Worm (Caenorhabditis elegans) whole organism, late embryonic: ENCODE measurements around the gene F13E9.9.

ENCODE experiments used
- ceh-31 ChIP-seq: sonication (generic microtip); optimal IDR thresholded peaks from 2 replicates; lab custom pipeline; 2016; ENCODE audit warnings: missing genetic modification characterization, missing compliant biosample characterization
- ceh-48 ChIP-seq: sonication (generic microtip); optimal IDR thresholded peaks from 2 replicates; lab custom pipeline; 2016; ENCODE audit warnings: missing genetic modification characterization, inconsistent platforms, missing compliant biosample characterization
- ceh-9 ChIP-seq: sonication (generic microtip); optimal IDR thresholded peaks from 2 replicates; lab custom pipeline; 2016; ENCODE audit warnings: mild to moderate bottlenecking, missing genetic modification characterization, inconsistent platforms, missing compliant biosample characterization
- che-1 ChIP-seq: sonication (generic microtip); optimal IDR thresholded peaks from 2 replicates; lab custom pipeline; 2016; ENCODE audit warnings: mild to moderate bottlenecking, missing genetic modification characterization, missing compliant biosample characterization
- elt-2 ChIP-seq: sonication (generic microtip); optimal IDR thresholded peaks from 2 replicates; lab custom pipeline; 2016; ENCODE audit warnings: missing genetic modification reagents, missing genetic modification characterization, missing compliant biosample characterization
- mec-3 ChIP-seq: sonication (generic microtip); optimal IDR thresholded peaks from 2 replicates; lab custom pipeline; 2016; ENCODE audit warnings: borderline replicate concordance, missing genetic modification characterization, missing compliant biosample characterization
- pat-9 ChIP-seq: fragments of 200-800 bp; sonication (Bioruptor generic); optimal IDR thresholded peaks from 2 replicates; lab custom pipeline; 2018; ENCODE audit warnings: mild to moderate bottlenecking, missing genetic modification characterization, moderate library complexity, missing compliant biosample characterization
- pha-4 ChIP-seq: fragments of 150-350 bp; optimal IDR thresholded peaks from 2 replicates; lab custom pipeline; 2018; ENCODE audit warnings: missing biosample characterization, missing genetic modification reagents, missing genetic modification characterization
- pqm-1 ChIP-seq: sonication (generic microtip); optimal IDR thresholded peaks from 2 replicates; lab custom pipeline; 2016; ENCODE audit warnings: missing genetic modification characterization, missing compliant biosample characterization
- unc-3 ChIP-seq, 2 experiments: fragments of 200-800 bp in 1 of 2; sonication (Bioruptor generic) in 1 of 2; sonication (generic microtip) in 1 of 2; conservative IDR thresholded peaks in 1 of 2; optimal IDR thresholded peaks in 1 of 2; 2 replicates each; pipeline versions ENCODE4 v1.3.6 to Lab custom; 2016 to 2022; ENCODE audit warnings: missing compliant biosample characterization in 2 of 2, missing genetic modification characterization in 2 of 2, missing genetic modification reagents in 1 of 2
- unc-55 ChIP-seq: sonication (generic microtip); optimal IDR thresholded peaks from 2 replicates; lab custom pipeline; 2017; ENCODE audit warnings: missing biosample characterization, missing genetic modification reagents, missing genetic modification characterization

DNA sequence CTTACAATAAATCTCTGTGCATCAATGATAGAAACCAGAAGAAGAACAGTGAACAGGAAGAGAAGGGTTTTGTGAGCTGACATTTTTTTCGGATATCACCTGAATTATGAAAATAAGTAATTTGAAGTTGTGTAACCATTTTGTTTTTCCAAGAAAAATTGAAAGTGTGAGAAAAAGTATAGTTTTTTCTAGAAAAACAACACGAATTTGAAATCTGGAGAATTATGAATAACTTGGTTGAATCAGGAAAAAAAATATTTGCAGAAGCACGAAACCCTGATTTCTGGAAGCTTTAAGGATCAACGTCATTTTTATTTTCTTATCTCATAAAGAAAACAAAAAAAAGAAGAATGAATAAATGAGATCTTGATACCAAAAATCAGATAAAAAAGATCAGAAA lies 24.5 kb downstream of the F13E9.9 start, which contains the start of gene F13E9.12:
- no peak for TF ChIP-seq pha-4 (tag; lab: Kevin White, UChicago)
- no peak for TF ChIP-seq pat-9 (tag; lab: Kevin White, UChicago)
- TF ChIP-seq ceh-9 (tag; lab: Kevin White, UChicago), result no peak
- TF ChIP-seq ceh-48 (tag; lab: Kevin White, UChicago), result no peak
- no peak for TF ChIP-seq unc-3 (GFP tag; conservative IDR thresholded peaks at IDR 0.05; lab: Robert Waterston, UW)
- TF ChIP-seq unc-3 (tag; optimal IDR thresholded peaks at IDR 0.05; lab: Kevin White, UChicago), result no peak
- TF ChIP-seq unc-55 (GFP tag; lab: Kevin White, UChicago), result no peak
- TF ChIP-seq ceh-31 (tag; lab: Kevin White, UChicago), result no peak
- no peak for TF ChIP-seq mec-3
- no peak for TF ChIP-seq che-1 (tag; lab: Kevin White, UChicago)
- no peak for TF ChIP-seq pqm-1 (tag; lab: Kevin White, UChicago)
- TF ChIP-seq elt-2 (tag; lab: Kevin White, UChicago), result no peak
